Fruit fly (Drosophila melanogaster) whole organism, embryonic: ENCODE data around the gene dor.

Source experiments
- Ada2b ChIP-seq: fragments of 200-800 bp; sonication (Bioruptor generic); IDR thresholded peaks from 2 replicates; pipeline ENCODE4 v1.3.6; 2022; ENCODE audit warnings: missing biosample characterization, missing genetic modification characterization
- Antp ChIP-seq: fragments of 200-800 bp; sonication (Bioruptor generic); optimal IDR thresholded peaks from 3 replicates; lab custom pipeline; 2016; ENCODE audit warnings: missing biosample characterization, missing genetic modification characterization
- BEAF-32 ChIP-seq: fragments of 200-800 bp; sonication (Bioruptor generic); optimal IDR thresholded peaks from 3 replicates; lab custom pipeline; 2017; ENCODE audit warnings: missing biosample characterization, missing genetic modification characterization, mild to moderate bottlenecking, moderate library complexity, missing genetic modification reagents
- CG10147 ChIP-seq: fragments of 200-800 bp; sonication (Bioruptor generic); optimal IDR thresholded peaks from 2 replicates; lab custom pipeline; 2019; ENCODE audit warnings: missing biosample characterization, mild to moderate bottlenecking, missing genetic modification characterization, moderate library complexity
- CG12104 ChIP-seq: fragments of 200-800 bp; sonication (Bioruptor generic); optimal IDR thresholded peaks from 3 replicates; lab custom pipeline; 2016; ENCODE audit warnings: missing biosample characterization, missing genetic modification characterization
- CG12942 ChIP-seq: fragments of 200-800 bp; sonication (Bioruptor generic); optimal IDR thresholded peaks from 3 replicates; lab custom pipeline; 2016; ENCODE audit warnings: missing biosample characterization, missing genetic modification characterization
- CG17385 ChIP-seq: fragments of 200-800 bp; sonication (Bioruptor generic); optimal IDR thresholded peaks from 3 replicates; lab custom pipeline; 2018; ENCODE audit warnings: missing biosample characterization, mild to moderate bottlenecking, missing genetic modification characterization
- CG2678 ChIP-seq: fragments of 200-800 bp; sonication (Bioruptor generic); optimal IDR thresholded peaks from 3 replicates; lab custom pipeline; 2019; ENCODE audit warnings: missing biosample characterization, mild to moderate bottlenecking, missing genetic modification characterization, moderate library complexity
- CG30020 ChIP-seq: fragments of 200-800 bp; optimal IDR thresholded peaks from 2 replicates; lab custom pipeline; 2019; ENCODE audit warnings: missing biosample characterization, mild to moderate bottlenecking, missing genetic modification characterization, moderate library complexity
- CG31388 ChIP-seq: fragments of 200-800 bp; sonication (Bioruptor generic); optimal IDR thresholded peaks from 2 replicates; lab custom pipeline; 2016; ENCODE audit warnings: missing biosample characterization, missing genetic modification characterization
- CG32772 ChIP-seq: fragments of 200-800 bp; sonication (Bioruptor generic); IDR thresholded peaks from 2 replicates; pipeline ENCODE4 v1.3.6; 2022; ENCODE audit warnings: missing biosample characterization, missing genetic modification characterization
- CG3995 ChIP-seq: fragments of 200-800 bp; sonication (Bioruptor generic); optimal IDR thresholded peaks from 3 replicates; lab custom pipeline; 2016; ENCODE audit warnings: missing biosample characterization, missing genetic modification characterization
- CG4730 ChIP-seq: fragments of 200-800 bp; sonication (Bioruptor generic); IDR thresholded peaks from 2 replicates; pipeline ENCODE4 v1.3.6; 2022; ENCODE audit warnings: missing biosample characterization, missing genetic modification characterization
- CG8944 ChIP-seq: fragments of 200-800 bp; sonication (Bioruptor generic); optimal IDR thresholded peaks from 3 replicates; lab custom pipeline; 2016; ENCODE audit warnings: missing biosample characterization, missing genetic modification characterization
- CG9817 ChIP-seq: fragments of 200-800 bp; sonication (Bioruptor generic); optimal IDR thresholded peaks from 2 replicates; lab custom pipeline; 2018; ENCODE audit warnings: missing biosample characterization, mild to moderate bottlenecking, missing genetic modification characterization, moderate library complexity
- Chrac-16 ChIP-seq: fragments of 200-800 bp; sonication (Bioruptor generic); optimal IDR thresholded peaks from 3 replicates; lab custom pipeline; 2016; ENCODE audit warnings: missing biosample characterization, missing genetic modification characterization
- CrebB ChIP-seq: fragments of 200-800 bp; sonication (Bioruptor generic); optimal IDR thresholded peaks from 3 replicates; lab custom pipeline; 2018; ENCODE audit warnings: missing biosample characterization, mild to moderate bottlenecking, missing genetic modification characterization
- D ChIP-seq, 2 experiments: fragments of 200-800 bp in 1 of 2; fragments of >200 bp in 1 of 2; sonication (Bioruptor generic) in 1 of 2; optimal IDR thresholded peaks; 2 replicates in 1 of 2; 3 replicates in 1 of 2; lab custom pipeline; 2017; ENCODE audit warnings: mild to moderate bottlenecking in 1 of 2, missing biosample characterization in 1 of 2, missing genetic modification characterization in 1 of 2, missing genetic modification reagents in 1 of 2
- D19A ChIP-seq: fragments of 200-800 bp; optimal IDR thresholded peaks from 3 replicates; lab custom pipeline; 2019; ENCODE audit warnings: missing biosample characterization, mild to moderate bottlenecking, missing genetic modification characterization, moderate library complexity
- Dll ChIP-seq: fragments of 200-800 bp; sonication (Bioruptor generic); IDR thresholded peaks from 4 replicates; pipeline ENCODE4 v1.3.6; 2022; ENCODE audit warnings: missing biosample characterization, missing genetic modification characterization; ENCODE audit not compliant: partially characterized antibody
- Dp ChIP-seq: fragments of 200-800 bp; sonication (Bioruptor generic); optimal IDR thresholded peaks from 2 replicates; lab custom pipeline; 2018; ENCODE audit warnings: missing biosample characterization, mild to moderate bottlenecking, missing genetic modification characterization, moderate library complexity
- Drgx ChIP-seq: fragments of 200-800 bp; sonication (Bioruptor generic); IDR thresholded peaks from 2 replicates; pipeline ENCODE4 v1.3.6; 2022; ENCODE audit warnings: missing biosample characterization, missing genetic modification characterization
- Ets97D ChIP-seq: fragments of 200-800 bp; sonication (Bioruptor generic); optimal IDR thresholded peaks from 3 replicates; lab custom pipeline; 2016; ENCODE audit warnings: missing biosample characterization, missing genetic modification characterization
- HLH3B ChIP-seq: fragments of 200-800 bp; sonication (Bioruptor generic); IDR thresholded peaks from 2 replicates; pipeline ENCODE4 v1.3.6; 2022; ENCODE audit warnings: missing biosample characterization, missing genetic modification characterization
- HLH4C ChIP-seq: fragments of 200-800 bp; sonication (Bioruptor generic); IDR thresholded peaks from 3 replicates; pipeline ENCODE4 v1.3.6; 2022; ENCODE audit warnings: missing biosample characterization, missing genetic modification characterization; ENCODE audit not compliant: partially characterized antibody
- Max ChIP-seq: fragments of 200-800 bp; sonication (Bioruptor generic); optimal IDR thresholded peaks from 2 replicates; lab custom pipeline; 2016; ENCODE audit warnings: missing biosample characterization, mild to moderate bottlenecking, missing genetic modification characterization
- Ptx1 ChIP-seq: fragments of 200-800 bp; sonication (Bioruptor generic); IDR thresholded peaks from 2 replicates; pipeline ENCODE4 v1.3.6; 2022; ENCODE audit warnings: missing biosample characterization, missing genetic modification characterization
- Sry-δ ChIP-seq: fragments of 200-800 bp; sonication (Bioruptor generic); optimal IDR thresholded peaks from 2 replicates; lab custom pipeline; 2016; ENCODE audit warnings: missing biosample characterization, missing genetic modification characterization
- Ssrp ChIP-seq: fragments of 200-800 bp; sonication (Bioruptor generic); optimal IDR thresholded peaks from 2 replicates; lab custom pipeline; 2018; ENCODE audit warnings: missing biosample characterization, mild to moderate bottlenecking, missing genetic modification characterization, moderate library complexity
- Trl ChIP-seq, 3 experiments: fragments of >200 bp in 2 of 3; fragments of 200-800 bp in 1 of 3; sonication (Bioruptor generic) in 1 of 3; optimal IDR thresholded peaks; 2 replicates in 1 of 3; 3 replicates in 2 of 3; lab custom pipeline; 2016 to 2017; ENCODE audit warnings: missing biosample characterization in 1 of 3, missing genetic modification characterization in 1 of 3
- aop ChIP-seq: fragments of 200-800 bp; sonication (Bioruptor generic); IDR thresholded peaks from 2 replicates; pipeline ENCODE4 v1.3.6; 2022; ENCODE audit warnings: missing biosample characterization, missing genetic modification characterization
- ato ChIP-seq: fragments of 200-800 bp; sonication (Bioruptor generic); IDR thresholded peaks from 2 replicates; pipeline ENCODE4 v1.3.6; 2022; ENCODE audit warnings: missing biosample characterization, missing genetic modification characterization; ENCODE audit not compliant: partially characterized antibody
- chinmo ChIP-seq: fragments of 200-800 bp; sonication (Bioruptor generic); IDR thresholded peaks from 4 replicates; pipeline ENCODE4 v1.3.6; 2022; ENCODE audit warnings: missing biosample characterization, missing genetic modification characterization; ENCODE audit not compliant: partially characterized antibody
- dysf ChIP-seq: fragments of 200-800 bp; sonication (Bioruptor generic); IDR thresholded peaks from 3 replicates; pipeline ENCODE4 v1.3.6; 2022; ENCODE audit warnings: missing biosample characterization, missing genetic modification characterization
- emc ChIP-seq: fragments of 200-800 bp; sonication (Bioruptor generic); optimal IDR thresholded peaks from 2 replicates; lab custom pipeline; 2016; ENCODE audit warnings: missing biosample characterization, missing genetic modification characterization
- fu2 ChIP-seq: fragments of 200-800 bp; sonication (Bioruptor generic); optimal IDR thresholded peaks from 2 replicates; lab custom pipeline; 2016; ENCODE audit warnings: missing biosample characterization, missing genetic modification characterization
- gcm2 ChIP-seq: fragments of 200-800 bp; sonication (Bioruptor generic); optimal IDR thresholded peaks from 2 replicates; lab custom pipeline; 2016; ENCODE audit warnings: missing biosample characterization, missing genetic modification characterization
- grau ChIP-seq: fragments of 200-800 bp; optimal IDR thresholded peaks from 3 replicates; lab custom pipeline; 2019; ENCODE audit warnings: missing biosample characterization, mild to moderate bottlenecking, missing genetic modification characterization, moderate library complexity
- jumu ChIP-seq: fragments of 200-800 bp; sonication (Bioruptor generic); optimal IDR thresholded peaks from 3 replicates; lab custom pipeline; 2016; ENCODE audit warnings: missing biosample characterization, missing genetic modification characterization
- luna ChIP-seq: fragments of 200-800 bp; sonication (Bioruptor generic); optimal IDR thresholded peaks from 2 replicates; lab custom pipeline; 2016; ENCODE audit warnings: missing biosample characterization, missing genetic modification characterization
- nau ChIP-seq: fragments of 200-800 bp; sonication (Bioruptor generic); optimal IDR thresholded peaks from 3 replicates; lab custom pipeline; 2017; ENCODE audit warnings: missing biosample characterization, mild to moderate bottlenecking, missing genetic modification characterization, missing genetic modification reagents
- odd ChIP-seq: fragments of 200-800 bp; sonication (Bioruptor generic); optimal IDR thresholded peaks from 2 replicates; lab custom pipeline; 2017; ENCODE audit warnings: missing biosample characterization, mild to moderate bottlenecking, missing genetic modification characterization
- org-1 ChIP-seq: fragments of 200-800 bp; sonication (Bioruptor generic); optimal IDR thresholded peaks from 2 replicates; lab custom pipeline; 2017; ENCODE audit warnings: missing biosample characterization, missing genetic modification characterization
- slp2 ChIP-seq: fragments of 200-800 bp; sonication (Bioruptor generic); optimal IDR thresholded peaks from 2 replicates; lab custom pipeline; 2016; ENCODE audit warnings: missing biosample characterization, missing genetic modification characterization
- stwl ChIP-seq: fragments of 200-800 bp; sonication (Bioruptor generic); optimal IDR thresholded peaks from 3 replicates; lab custom pipeline; 2018; ENCODE audit warnings: missing biosample characterization, mild to moderate bottlenecking, missing genetic modification characterization, moderate library complexity
- tll ChIP-seq, 2 experiments: fragments of 200-800 bp in 1 of 2; fragments of >200 bp in 1 of 2; sonication (Bioruptor generic) in 1 of 2; optimal IDR thresholded peaks; 2 replicates each; lab custom pipeline; 2017 to 2019; ENCODE audit warnings: missing biosample characterization in 2 of 2, missing genetic modification characterization in 2 of 2, mild to moderate bottlenecking in 1 of 2, moderate library complexity in 1 of 2
- tna ChIP-seq: fragments of 200-800 bp; sonication (Bioruptor generic); IDR thresholded peaks from 2 replicates; pipeline ENCODE4 v1.3.6; 2022; ENCODE audit warnings: missing biosample characterization, missing genetic modification characterization; ENCODE audit not compliant: partially characterized antibody
- twi ChIP-seq: fragments of 200-800 bp; optimal IDR thresholded peaks from 2 replicates; lab custom pipeline; 2019; ENCODE audit warnings: missing biosample characterization, mild to moderate bottlenecking, missing genetic modification characterization, moderate library complexity
- tx ChIP-seq: fragments of 200-800 bp; sonication (Bioruptor generic); optimal IDR thresholded peaks from 2 replicates; lab custom pipeline; 2016; ENCODE audit warnings: missing biosample characterization, missing genetic modification characterization
- unc-4 ChIP-seq: fragments of 200-800 bp; sonication (Bioruptor generic); IDR thresholded peaks from 2 replicates; pipeline ENCODE4 v1.3.6; 2022; ENCODE audit warnings: missing biosample characterization, missing genetic modification characterization; ENCODE audit not compliant: partially characterized antibody

The dor gene

dm6 chrX:1664836-1665235, at the start of gene dor (continued):
- TF ChIP-seq Ssrp (no peak), odd (GFP tag; lab: Kevin White, UChicago) (no peak), gcm2 (GFP tag; lab: Kevin White, UChicago) (no peak), HLH4C (GFP tag; lab: Robert Waterston, UW) (peak; percentile 85), luna (no peak), HLH3B (GFP tag; lab: Robert Waterston, UW) (no peak), slp2 (no peak), CG30020 (no peak), Ada2b (GFP tag; lab: Robert Waterston, UW) (no peak), D (optimal IDR thresholded peaks at IDR 0.05; lab: Kevin White, UChicago) (no peak), D (GFP tag; optimal IDR thresholded peaks at IDR 0.05; lab: Kevin White, UChicago) (no peak), unc-4 (GFP tag; lab: Robert Waterston, UW) (peak; percentile 80), Antp (GFP tag; lab: Kevin White, UChicago) (no peak), grau (tag; lab: Kevin White, UChicago) (no peak), Max (GFP tag; lab: Kevin White, UChicago) (no peak), org-1 (no peak), tll (GFP tag; optimal IDR thresholded peaks at IDR 0.05; lab: Kevin White, UChicago) (no peak), Drgx (GFP tag; lab: Robert Waterston, UW) (no peak), ato (GFP tag; lab: Robert Waterston, UW) (peak; percentile 84), CG2678 (tag; lab: Kevin White, UChicago) (no peak), CG10147 (no peak), tx (GFP tag; lab: Kevin White, UChicago) (no peak), fu2 (GFP tag; lab: Kevin White, UChicago) (no peak), stwl (tag; lab: Kevin White, UChicago) (peak; percentile 47), CG12942 (GFP tag; lab: Kevin White, UChicago) (no peak), jumu (GFP tag; lab: Kevin White, UChicago) (no peak), BEAF-32 (GFP tag; lab: Kevin White, UChicago) (peak; percentile 77), CG9817 (tag; lab: Kevin White, UChicago) (no peak), dysf (GFP tag; lab: Robert Waterston, UW) (no peak), Ets97D (GFP tag; lab: Kevin White, UChicago) (no peak), CG12104 (GFP tag; lab: Kevin White, UChicago) (no peak), twi (no peak), CG17385 (GFP tag; lab: Kevin White, UChicago) (no peak), CG31388 (GFP tag; lab: Kevin White, UChicago) (no peak), Sry-δ (peak; percentile 88), Dll (GFP tag; lab: Robert Waterston, UW) (peak; percentile 84), Dp (peak; percentile 71), aop (no peak), Ptx1 (no peak), Chrac-16 (no peak), chinmo (peak; percentile 84; the same call in 1 of the 4 replicates), nau (GFP tag; lab: Kevin White, UChicago) (no peak), emc (GFP tag; lab: Kevin White, UChicago) (no peak), Trl (optimal IDR thresholded peaks at IDR 0.05; lab: Kevin White, UChicago) (no peak), Trl (GFP tag; optimal IDR thresholded peaks at IDR 0.05; lab: Kevin White, UChicago) (no peak), CG32772 (no peak), CG4730 (no peak), D19A (tag; lab: Kevin White, UChicago) (no peak), CG8944 (no peak), tna (GFP tag; lab: Robert Waterston, UW) (peak; percentile 86), CG3995 (no peak), CrebB (tag; lab: Kevin White, UChicago) (no peak)
